Worm (Caenorhabditis elegans) whole organism, early embryonic: ENCODE measurements around the gene ZK488.6.

Source experiments
- F13C5.2 ChIP-seq: sonication (generic microtip); optimal IDR thresholded peaks from 2 replicates; lab custom pipeline; 2017; ENCODE audit warnings: mild to moderate bottlenecking, missing genetic modification characterization, inconsistent platforms, missing compliant biosample characterization
- aly-1 ChIP-seq: sonication (generic microtip); optimal IDR thresholded peaks from 2 replicates; lab custom pipeline; 2016; ENCODE audit warnings: missing genetic modification characterization, missing compliant biosample characterization
- ama-1 ChIP-seq: fragments of 150-350 bp; optimal IDR thresholded peaks from 2 replicates; lab custom pipeline; 2014
- ets-7 ChIP-seq: sonication (generic microtip); optimal IDR thresholded peaks from 2 replicates; lab custom pipeline; 2016; ENCODE audit warnings: missing genotype, missing genetic modification characterization, missing compliant biosample characterization
- flt-1 ChIP-seq: fragments of 200-800 bp; sonication (Bioruptor generic); IDR thresholded peaks from 2 replicates; pipeline ENCODE4 v1.3.6; 2022; ENCODE audit warnings: missing genetic modification characterization, missing compliant biosample characterization
- hmbx-1 ChIP-seq: sonication (generic microtip); optimal IDR thresholded peaks from 2 replicates; lab custom pipeline; 2016; ENCODE audit warnings: mild to moderate bottlenecking, missing genetic modification characterization, missing compliant biosample characterization
- hnd-1 ChIP-seq: sonication (generic microtip); optimal IDR thresholded peaks from 2 replicates; lab custom pipeline; 2016; ENCODE audit warnings: missing genetic modification characterization, missing compliant biosample characterization
- tbx-11 ChIP-seq: fragments of 200-800 bp; sonication (Bioruptor generic); IDR thresholded peaks from 2 replicates; pipeline ENCODE4 v1.3.6; 2022; ENCODE audit warnings: missing genetic modification characterization, missing compliant biosample characterization
- tra-4 ChIP-seq: sonication (generic microtip); optimal IDR thresholded peaks from 2 replicates; lab custom pipeline; 2017; ENCODE audit warnings: missing genetic modification characterization, missing compliant biosample characterization

DNA sequence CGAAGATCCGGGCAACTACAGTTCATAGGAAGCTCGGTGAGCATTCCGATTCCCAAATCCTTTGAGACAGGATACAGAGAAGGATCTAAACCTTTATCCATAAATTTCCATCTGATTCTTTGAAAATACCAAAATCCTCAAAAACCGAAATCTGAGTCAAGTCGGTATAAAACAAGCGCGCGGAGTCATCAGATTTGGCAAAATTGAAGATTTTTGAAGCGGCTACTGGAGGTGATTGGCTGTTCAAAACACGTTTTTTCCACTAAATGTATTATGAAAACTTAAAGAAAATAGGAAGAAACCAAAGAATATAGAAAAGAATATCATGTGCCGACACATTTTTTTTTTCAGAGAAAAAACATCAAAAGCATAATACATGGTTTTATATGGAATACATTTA, 15.6 kb upstream of the ZK488.6 start, which contains the start of gene C14C6.13:
- TF ChIP-seq ama-1 (no peak), aly-1 (tag; lab: Kevin White, UChicago) (no peak), tra-4 (tag; lab: Kevin White, UChicago) (no peak), tbx-11 (GFP tag; lab: Robert Waterston, UW) (no peak), flt-1 (GFP tag; lab: Robert Waterston, UW) (no peak), hnd-1 (tag; lab: Kevin White, UChicago) (no peak), ets-7 (no peak), hmbx-1 (tag; lab: Kevin White, UChicago) (no peak), F13C5.2 (tag; lab: Kevin White, UChicago) (no peak)
